Fruit fly (Drosophila melanogaster) whole organism, adult: ENCODE measurements around the gene CG15725.

ENCODE experiments used
- CG11617 ChIP-seq: fragments of 200-800 bp; sonication (Bioruptor generic); optimal IDR thresholded peaks from 2 replicates; lab custom pipeline; 2017; ENCODE audit warnings: mild to moderate bottlenecking, missing biosample characterization, missing genetic modification reagents, missing genetic modification characterization
- CG12768 ChIP-seq: fragments of 200-800 bp; sonication (Bioruptor generic); optimal IDR thresholded peaks from 2 replicates; lab custom pipeline; 2017; ENCODE audit warnings: missing biosample characterization, missing genetic modification characterization, mild to moderate bottlenecking, moderate library complexity, missing genetic modification reagents
- CG14711 ChIP-seq: fragments of 200-800 bp; sonication (Bioruptor generic); optimal IDR thresholded peaks from 2 replicates; lab custom pipeline; 2018; ENCODE audit warnings: missing biosample characterization, mild to moderate bottlenecking, missing genetic modification characterization, moderate library complexity
- CG1620 ChIP-seq: fragments of 200-800 bp; sonication (Bioruptor generic); optimal IDR thresholded peaks from 2 replicates; lab custom pipeline; 2016; ENCODE audit warnings: missing biosample characterization, missing genetic modification characterization
- CG33017 ChIP-seq: fragments of 200-800 bp; sonication (Bioruptor generic); optimal IDR thresholded peaks from 2 replicates; lab custom pipeline; 2018; ENCODE audit warnings: missing biosample characterization, mild to moderate bottlenecking, missing genetic modification characterization, moderate library complexity
- CG5204 ChIP-seq: fragments of 200-800 bp; sonication (Bioruptor generic); optimal IDR thresholded peaks from 2 replicates; lab custom pipeline; 2016; ENCODE audit warnings: missing biosample characterization, missing genetic modification characterization
- CG7045 ChIP-seq: fragments of 200-800 bp; sonication (Bioruptor generic); optimal IDR thresholded peaks from 2 replicates; lab custom pipeline; 2017; ENCODE audit warnings: missing biosample characterization, mild to moderate bottlenecking, missing genetic modification characterization
- CG7101 ChIP-seq: fragments of 200-800 bp; sonication (Bioruptor generic); optimal IDR thresholded peaks from 2 replicates; lab custom pipeline; 2018; ENCODE audit warnings: missing biosample characterization, mild to moderate bottlenecking, missing genetic modification characterization, moderate library complexity
- Clk ChIP-seq: fragments of 200-800 bp; sonication (Bioruptor generic); optimal IDR thresholded peaks from 2 replicates; lab custom pipeline; 2017; ENCODE audit warnings: missing biosample characterization, missing genetic modification characterization
- Crg-1 ChIP-seq: fragments of 200-800 bp; sonication (Bioruptor generic); optimal IDR thresholded peaks from 2 replicates; lab custom pipeline; 2016; ENCODE audit warnings: missing biosample characterization, missing genetic modification characterization
- Hr96 ChIP-seq: fragments of 200-800 bp; sonication (Bioruptor generic); optimal IDR thresholded peaks from 2 replicates; lab custom pipeline; 2016; ENCODE audit warnings: missing biosample characterization, missing genetic modification characterization
- Mnt ChIP-seq: fragments of 200-800 bp; sonication (Bioruptor generic); optimal IDR thresholded peaks from 2 replicates; lab custom pipeline; 2016; ENCODE audit warnings: missing biosample characterization, mild to moderate bottlenecking, missing genetic modification characterization
- bab1 ChIP-seq: fragments of 200-800 bp; sonication (Bioruptor generic); optimal IDR thresholded peaks from 3 replicates; lab custom pipeline; 2019; ENCODE audit warnings: missing biosample characterization, mild to moderate bottlenecking, missing genetic modification characterization, moderate library complexity
- cic ChIP-seq: fragments of 200-800 bp; sonication (Bioruptor generic); optimal IDR thresholded peaks from 2 replicates; lab custom pipeline; 2017; ENCODE audit warnings: missing biosample characterization, mild to moderate bottlenecking, missing genetic modification characterization, moderate library complexity
- cnc ChIP-seq, 2 experiments: fragments of >200 bp; optimal IDR thresholded peaks; 2 replicates each; lab custom pipeline; 2017
- kay ChIP-seq: fragments of 200-800 bp; sonication (Bioruptor generic); peaks from one replicate; lab custom pipeline; 2016; ENCODE audit warnings: missing biosample characterization, missing genetic modification characterization, borderline replicate concordance
- ovo ChIP-seq: fragments of 200-800 bp; sonication (Bioruptor generic); optimal IDR thresholded peaks from 2 replicates; lab custom pipeline; 2016; ENCODE audit warnings: missing biosample characterization, missing genetic modification characterization
- pad ChIP-seq: fragments of 200-800 bp; sonication (Bioruptor generic); optimal IDR thresholded peaks from 3 replicates; lab custom pipeline; 2017; ENCODE audit warnings: missing biosample characterization, missing genetic modification characterization, mild to moderate bottlenecking, moderate library complexity, missing genetic modification reagents
- tj ChIP-seq: fragments of 200-800 bp; sonication (Bioruptor generic); optimal IDR thresholded peaks from 3 replicates; lab custom pipeline; 2017; ENCODE audit warnings: missing biosample characterization, mild to moderate bottlenecking, missing genetic modification characterization, moderate library complexity
- toe ChIP-seq: fragments of 200-800 bp; sonication (Bioruptor generic); optimal IDR thresholded peaks from 2 replicates; lab custom pipeline; 2016; ENCODE audit warnings: missing biosample characterization, missing genetic modification characterization

Gene CG15725

dm6 chrX:12734710-12735462 is 29.2 kb downstream of the CG15725 start:
- peak; percentile 74 for TF ChIP-seq CG12768 (GFP tag; lab: Kevin White, UChicago)
- peak; percentile 76 for TF ChIP-seq ovo (GFP tag; lab: Kevin White, UChicago)
- TF ChIP-seq CG1620: peak; percentile 46
- TF ChIP-seq CG7045: peak; percentile 74
- no peak for TF ChIP-seq Hr96 (GFP tag; lab: Kevin White, UChicago)
- TF ChIP-seq CG5204 (GFP tag; lab: Kevin White, UChicago): peak; percentile 36
- TF ChIP-seq tj (GFP tag; lab: Kevin White, UChicago): peak; percentile 87
- peak; percentile 92 for TF ChIP-seq CG14711 (tag; lab: Kevin White, UChicago)
- TF ChIP-seq bab1 (GFP tag; lab: Kevin White, UChicago): peak; percentile 92
- peak; percentile 84 for TF ChIP-seq Mnt (GFP tag; lab: Kevin White, UChicago)
- TF ChIP-seq cnc (optimal IDR thresholded peaks at IDR 0.05; lab: Kevin White, UChicago): no peak
- TF ChIP-seq Crg-1 (GFP tag; lab: Kevin White, UChicago): peak; percentile 56
- TF ChIP-seq CG11617: peak; percentile 92
- TF ChIP-seq CG7101: peak; percentile 97
- TF ChIP-seq toe: no peak
- peak; percentile 64 for TF ChIP-seq cic (GFP tag; lab: Kevin White, UChicago)
- peak; percentile 81 for TF ChIP-seq CG33017 (tag; lab: Kevin White, UChicago)
- no peak for TF ChIP-seq Clk (GFP tag; lab: Kevin White, UChicago)
- TF ChIP-seq kay (GFP tag; lab: Kevin White, UChicago): no peak
- peak; percentile 66 for TF ChIP-seq pad (GFP tag; lab: Kevin White, UChicago)

- TF ChIP-seq CG7101: peak; percentile 93
- peak; percentile 88 for TF ChIP-seq CG5204 (GFP tag; lab: Kevin White, UChicago)
- TF ChIP-seq Hr96 (GFP tag; lab: Kevin White, UChicago): peak; percentile 93
- peak; percentile 76 for TF ChIP-seq Mnt (GFP tag; lab: Kevin White, UChicago)
- TF ChIP-seq CG33017 (tag; lab: Kevin White, UChicago): peak; percentile 75
- peak; percentile 60 for TF ChIP-seq tj (GFP tag; lab: Kevin White, UChicago)
- peak; percentile 86 for TF ChIP-seq CG7045
- peak; percentile 90 for TF ChIP-seq pad (GFP tag; lab: Kevin White, UChicago)
- TF ChIP-seq cnc (optimal IDR thresholded peaks at IDR 0.05; lab: Kevin White, UChicago): peak; percentile 98 to 100
- TF ChIP-seq ovo (GFP tag; lab: Kevin White, UChicago): peak; percentile 97
- peak; percentile 90 for TF ChIP-seq bab1 (GFP tag; lab: Kevin White, UChicago)
- TF ChIP-seq toe: peak; percentile 73
- TF ChIP-seq CG11617: peak; percentile 95
- TF ChIP-seq CG14711 (tag; lab: Kevin White, UChicago): peak; percentile 77
- TF ChIP-seq cic (GFP tag; lab: Kevin White, UChicago): peak; percentile 78
- TF ChIP-seq kay (GFP tag; lab: Kevin White, UChicago): peak; percentile 77
- peak; percentile 91 for TF ChIP-seq Crg-1 (GFP tag; lab: Kevin White, UChicago)
- peak; percentile 87 for TF ChIP-seq CG1620
- peak; percentile 78 for TF ChIP-seq Clk (GFP tag; lab: Kevin White, UChicago)
- peak; percentile 82 for TF ChIP-seq CG12768 (GFP tag; lab: Kevin White, UChicago)
Measured at dm6 chrX:12735478-12736428, 30.1 kb downstream of the CG15725 start.

dm6 chrX:12737057-12737734 is 31.5 kb downstream of the CG15725 start:
- TF ChIP-seq toe (peak; percentile 59), cnc (optimal IDR thresholded peaks at IDR 0.05; lab: Kevin White, UChicago) (no peak), CG33017 (tag; lab: Kevin White, UChicago) (peak; percentile 57), Hr96 (GFP tag; lab: Kevin White, UChicago) (no peak), kay (GFP tag; lab: Kevin White, UChicago) (no peak), CG1620 (peak; percentile 56), CG14711 (tag; lab: Kevin White, UChicago) (peak; percentile 42), bab1 (GFP tag; lab: Kevin White, UChicago) (peak; percentile 25), CG7045 (peak; percentile 47), Clk (GFP tag; lab: Kevin White, UChicago) (peak; percentile 39), CG12768 (GFP tag; lab: Kevin White, UChicago) (peak; percentile 86), ovo (GFP tag; lab: Kevin White, UChicago) (peak; percentile 85), CG5204 (GFP tag; lab: Kevin White, UChicago) (peak; percentile 4), CG7101 (peak; percentile 40), tj (GFP tag; lab: Kevin White, UChicago) (peak; percentile 82), CG11617 (peak; percentile 67), Mnt (GFP tag; lab: Kevin White, UChicago) (peak; percentile 76), Crg-1 (GFP tag; lab: Kevin White, UChicago) (peak; percentile 59), pad (GFP tag; lab: Kevin White, UChicago) (peak; percentile 75), cic (GFP tag; lab: Kevin White, UChicago) (peak; percentile 86)

dm6 chrX:12737735-12738390 is 32.2 kb downstream of the CG15725 start:
- TF ChIP-seq Crg-1 (GFP tag; lab: Kevin White, UChicago): no peak
- no peak for TF ChIP-seq pad (GFP tag; lab: Kevin White, UChicago)
- TF ChIP-seq CG33017 (tag; lab: Kevin White, UChicago): peak; percentile 20
- TF ChIP-seq kay (GFP tag; lab: Kevin White, UChicago): no peak
- TF ChIP-seq tj (GFP tag; lab: Kevin White, UChicago): no peak
- TF ChIP-seq CG7045: no peak
- TF ChIP-seq toe: no peak
- TF ChIP-seq CG11617: peak; percentile 59
- TF ChIP-seq Hr96 (GFP tag; lab: Kevin White, UChicago): no peak
- no peak for TF ChIP-seq Mnt (GFP tag; lab: Kevin White, UChicago)
- TF ChIP-seq CG12768 (GFP tag; lab: Kevin White, UChicago): no peak
- TF ChIP-seq CG5204 (GFP tag; lab: Kevin White, UChicago): peak; percentile 32
- no peak for TF ChIP-seq ovo (GFP tag; lab: Kevin White, UChicago)
- no peak for TF ChIP-seq cnc (optimal IDR thresholded peaks at IDR 0.05; lab: Kevin White, UChicago)
- TF ChIP-seq CG7101: peak; percentile 75
- TF ChIP-seq Clk (GFP tag; lab: Kevin White, UChicago): no peak
- peak; percentile 66 for TF ChIP-seq CG14711 (tag; lab: Kevin White, UChicago)
- TF ChIP-seq bab1 (GFP tag; lab: Kevin White, UChicago): peak; percentile 55
- TF ChIP-seq CG1620: no peak
- no peak for TF ChIP-seq cic (GFP tag; lab: Kevin White, UChicago)
